Fruit fly (Drosophila melanogaster): ENCODE data around the gene CG32988.
A peak's percentile ranks its signal among the peaks of the same experiment; 100 is the strongest.

The CG32988 gene

dm6 chr2L:8884102-8884501 is 19.4 kb downstream of the CG32988 start (continued):
- peak; percentile 23 for TF ChIP-seq abd-A (tag; optimal IDR thresholded peaks at IDR 0.05)
- no peak for TF ChIP-seq nom (GFP tag; optimal IDR thresholded peaks at IDR 0.05)
- TF ChIP-seq Dip2 (GFP tag; IDR thresholded peaks at IDR 0.05), result no peak
- TF ChIP-seq CG34224 (GFP tag; IDR thresholded peaks at IDR 0.05; ENCODE audit: partially characterized antibody), result no peak
- TF ChIP-seq CG6175 (GFP tag; IDR thresholded peaks at IDR 0.05), result no peak
- no peak for TF ChIP-seq HmgZ (tag; optimal IDR thresholded peaks at IDR 0.05)

dm6 chr2L:8888210-8888609 is 23.5 kb downstream of the CG32988 start:
- TF ChIP-seq CG7271 (tag; optimal IDR thresholded peaks at IDR 0.05) (no peak), Chrac-16 (GFP tag; optimal IDR thresholded peaks at IDR 0.05) (no peak), Fer1 (GFP tag; optimal IDR thresholded peaks at IDR 0.05) (no peak), CG31224 (GFP tag; IDR thresholded peaks at IDR 0.05) (no peak), vnd (GFP tag; IDR thresholded peaks at IDR 0.05; ENCODE audit: partially characterized antibody) (no peak), kni (GFP tag; optimal IDR thresholded peaks at IDR 0.05) (peak; percentile 1), Deaf1 (tag; optimal IDR thresholded peaks at IDR 0.05) (peak; percentile 10), tap (tag; optimal IDR thresholded peaks at IDR 0.05) (no peak), lab (GFP tag; optimal IDR thresholded peaks at IDR 0.05) (peak; percentile 53), D (optimal IDR thresholded peaks at IDR 0.05) (no peak), D (GFP tag; optimal IDR thresholded peaks at IDR 0.05) (no peak), bsh (GFP tag; optimal IDR thresholded peaks at IDR 0.05) (no peak), H2.0 (GFP tag; IDR thresholded peaks at IDR 0.05) (no peak), Med (GFP tag) (peak; percentile 23), CrebB (tag; optimal IDR thresholded peaks at IDR 0.05) (no peak), Sry-δ (GFP tag; optimal IDR thresholded peaks at IDR 0.05) (no peak), Hey (tag; optimal IDR thresholded peaks at IDR 0.05) (no peak), so (GFP tag; IDR thresholded peaks at IDR 0.05) (no peak), CG7745 (tag; optimal IDR thresholded peaks at IDR 0.05) (peak; percentile 86)

- TF ChIP-seq CG16863 (GFP tag; optimal IDR thresholded peaks at IDR 0.05), result no peak
- TF ChIP-seq Scr (GFP tag; IDR thresholded peaks at IDR 0.05; ENCODE audit: partially characterized antibody), result no peak
- no peak for TF ChIP-seq gt (GFP tag; IDR thresholded peaks at IDR 0.05)
- TF ChIP-seq CTCF (GFP tag; optimal IDR thresholded peaks at IDR 0.05), result peak; percentile 81
- TF ChIP-seq nerfin-1 (tag; optimal IDR thresholded peaks at IDR 0.05), result no peak
- TF ChIP-seq CG30431 (GFP tag; optimal IDR thresholded peaks at IDR 0.05), result no peak
- TF ChIP-seq onecut (GFP tag; IDR thresholded peaks at IDR 0.05), result no peak
- TF ChIP-seq CG10321 (GFP tag; IDR thresholded peaks at IDR 0.05), result no peak
- TF ChIP-seq D19A (tag; optimal IDR thresholded peaks at IDR 0.05), result peak; percentile 99
- peak; percentile 26 for TF ChIP-seq CG15601 (tag; optimal IDR thresholded peaks at IDR 0.05)
- no peak for TF ChIP-seq CG6254 (GFP tag; optimal IDR thresholded peaks at IDR 0.05)
- TF ChIP-seq CG4707 (GFP tag; optimal IDR thresholded peaks at IDR 0.05), result no peak
- TF ChIP-seq Side (GFP tag; optimal IDR thresholded peaks at IDR 0.05), result no peak
- TF ChIP-seq CG1647 (GFP tag; optimal IDR thresholded peaks at IDR 0.05), result no peak
- TF ChIP-seq CG6689 (GFP tag; IDR thresholded peaks at IDR 0.05), result no peak
- TF ChIP-seq pita (GFP tag; optimal IDR thresholded peaks at IDR 0.05), result peak; percentile 92
- peak; percentile 60 for TF ChIP-seq CG3847 (GFP tag; IDR thresholded peaks at IDR 0.05)
- TF ChIP-seq z (GFP tag; IDR thresholded peaks at IDR 0.05), result no peak
- peak; percentile 52 for TF ChIP-seq phol (tag; optimal IDR thresholded peaks at IDR 0.05)
- no peak for TF ChIP-seq tin (GFP tag; optimal IDR thresholded peaks at IDR 0.05)
- no peak for TF ChIP-seq wdn (GFP tag; IDR thresholded peaks at IDR 0.05)
- no peak for TF ChIP-seq Ravus (GFP tag; IDR thresholded peaks at IDR 0.05)
- no peak for TF ChIP-seq CG4854 (GFP tag; optimal IDR thresholded peaks at IDR 0.05)
- TF ChIP-seq insv (GFP tag; optimal IDR thresholded peaks at IDR 0.05), result no peak
- TF ChIP-seq CG14710 (tag; optimal IDR thresholded peaks at IDR 0.05), result peak; percentile 61
- TF ChIP-seq CG3281 (GFP tag; optimal IDR thresholded peaks at IDR 0.05), result no peak
Observed at dm6 chr2L:8888720-8889119, 24.1 kb downstream of the CG32988 start.
